Worm (Caenorhabditis elegans) whole organism, mixed stage, embryonic: ENCODE data around the gene Y38E10A.28.

Experiments
- ces-1 ChIP-seq: fragments of 150-350 bp; optimal IDR thresholded peaks from 2 replicates; lab custom pipeline; 2014; ENCODE audit warnings: missing biosample characterization, missing genetic modification reagents, missing genetic modification characterization
- flh-1 ChIP-seq: fragments of 200-800 bp; sonication (Bioruptor generic); optimal IDR thresholded peaks from 2 replicates; lab custom pipeline; 2018; ENCODE audit warnings: mild to moderate bottlenecking, missing genetic modification characterization, moderate library complexity, missing compliant biosample characterization
- ham-2 ChIP-seq: fragments of 200-800 bp; sonication (Bioruptor generic); optimal IDR thresholded peaks from 2 replicates; lab custom pipeline; 2018; ENCODE audit warnings: mild to moderate bottlenecking, missing genetic modification characterization, missing compliant biosample characterization
- mls-2 ChIP-seq: sonication (generic microtip); optimal IDR thresholded peaks from 2 replicates; lab custom pipeline; 2016; ENCODE audit warnings: mild to moderate bottlenecking, missing genetic modification characterization, moderate library complexity, missing compliant biosample characterization
- nhr-12 ChIP-seq: fragments of 150-350 bp; optimal IDR thresholded peaks from 2 replicates; lab custom pipeline; 2014; ENCODE audit warnings: missing biosample characterization, missing genetic modification characterization
- snpc-4 ChIP-seq: fragments of 150-350 bp; optimal IDR thresholded peaks from 2 replicates; lab custom pipeline; 2014; ENCODE audit warnings: missing biosample characterization, missing genetic modification characterization
- unc-39 ChIP-seq: fragments of 150-350 bp; optimal IDR thresholded peaks from 2 replicates; lab custom pipeline; 2014; ENCODE audit warnings: missing biosample characterization, missing genetic modification characterization

ce11 chrII:12678867-12679134 is 49.3 kb downstream of the Y38E10A.28 start, which contains the start of gene Y38E10A.24:
- TF ChIP-seq nhr-12 (tag; lab: Kevin White, UChicago): no peak
- TF ChIP-seq ces-1 (GFP tag; lab: Kevin White, UChicago): no peak
- no peak for TF ChIP-seq flh-1 (GFP tag; lab: Kevin White, UChicago)
- no peak for TF ChIP-seq snpc-4 (tag; lab: Kevin White, UChicago)
- TF ChIP-seq unc-39 (tag; lab: Kevin White, UChicago): no peak
- no peak for TF ChIP-seq ham-2 (GFP tag; lab: Kevin White, UChicago)
- no peak for TF ChIP-seq mls-2 (tag; lab: Kevin White, UChicago)
